Fruit fly (Drosophila melanogaster): ENCODE data around the gene Cpr72Ec.

Gene Cpr72Ec

DNA sequence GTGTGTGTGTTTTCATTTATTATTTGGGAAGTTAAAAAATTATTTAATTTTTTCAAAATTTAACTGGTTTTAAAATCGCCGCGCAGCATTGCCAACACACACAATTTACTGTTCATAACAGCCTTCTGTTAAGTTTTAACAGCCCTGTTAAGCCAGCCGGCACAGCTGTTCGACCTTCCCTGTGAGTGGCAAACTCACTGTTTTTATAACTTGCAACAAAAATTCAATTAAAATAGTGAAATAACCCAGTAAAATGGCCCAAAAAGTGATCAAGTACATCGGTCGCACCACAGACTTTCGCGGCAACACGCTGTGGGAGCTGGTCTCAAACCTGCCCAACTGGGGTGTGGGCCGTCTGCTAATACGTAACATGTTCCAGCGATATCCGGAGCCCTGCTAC lies 19.2 kb downstream of the Cpr72Ec start, which contains the start of gene mRpS34 (continued):
- TF ChIP-seq CG13287 (GFP tag; IDR thresholded peaks at IDR 0.05; ENCODE audit: partially characterized antibody), result peak; percentile 36
- TF ChIP-seq CG5953 (GFP tag; IDR thresholded peaks at IDR 0.05), result no peak
- TF ChIP-seq Tbp (GFP tag; optimal IDR thresholded peaks at IDR 0.05), result no peak
- TF ChIP-seq CG9727 (GFP tag; optimal IDR thresholded peaks at IDR 0.05), result no peak
- TF ChIP-seq E2f2 (GFP tag; IDR thresholded peaks at IDR 0.05), result peak; percentile 66
- no peak for TF ChIP-seq CG3065 (GFP tag; optimal IDR thresholded peaks at IDR 0.05)
- TF ChIP-seq chinmo (GFP tag; IDR thresholded peaks at IDR 0.05; ENCODE audit: partially characterized antibody), result 0 out of 4 replicates have a peak, but pooled peaks have one; percentile 27
- no peak for TF ChIP-seq Hr78 (GFP tag; optimal IDR thresholded peaks at IDR 0.05)
- no peak for TF ChIP-seq CG3726 (GFP tag; IDR thresholded peaks at IDR 0.05)
- TF ChIP-seq Xrp1 (GFP tag; IDR thresholded peaks at IDR 0.05), result no peak
- TF ChIP-seq Pdp1 (GFP tag; optimal IDR thresholded peaks at IDR 0.05), result peak in 1 of 2 experiments; percentile 85
- no peak for TF ChIP-seq CG2129 (GFP tag; IDR thresholded peaks at IDR 0.05; ENCODE audit: partially characterized antibody)
- TF ChIP-seq CG9797 (GFP tag; optimal IDR thresholded peaks at IDR 0.05), result no peak
- no peak for TF ChIP-seq onecut (GFP tag; IDR thresholded peaks at IDR 0.05)
- no peak for TF ChIP-seq CG7928 (GFP tag; optimal IDR thresholded peaks at IDR 0.05)
- TF ChIP-seq sna (GFP tag; IDR thresholded peaks at IDR 0.05; ENCODE audit: partially characterized antibody), result no peak
- TF ChIP-seq Side (GFP tag; optimal IDR thresholded peaks at IDR 0.05), result no peak
- no peak for TF ChIP-seq chn (GFP tag; optimal IDR thresholded peaks at IDR 0.05)
- TF ChIP-seq grau (tag; optimal IDR thresholded peaks at IDR 0.05), result no peak
- peak; percentile 66 for TF ChIP-seq Dp (GFP tag; optimal IDR thresholded peaks at IDR 0.05)
- no peak for TF ChIP-seq crc (GFP tag; optimal IDR thresholded peaks at IDR 0.05)
- TF ChIP-seq CG17186 (GFP tag; optimal IDR thresholded peaks at IDR 0.05), result no peak
- no peak for TF ChIP-seq CkIIα-i1 (GFP tag; IDR thresholded peaks at IDR 0.05)
- TF ChIP-seq tio (GFP tag; optimal IDR thresholded peaks at IDR 0.05), result no peak
- TF ChIP-seq eyg (GFP tag; optimal IDR thresholded peaks at IDR 0.05), result no peak
- peak; percentile 55 for TF ChIP-seq stwl (tag; optimal IDR thresholded peaks at IDR 0.05)
- no peak for TF ChIP-seq grn (GFP tag; optimal IDR thresholded peaks at IDR 0.05)
- TF ChIP-seq Opbp (GFP tag; IDR thresholded peaks at IDR 0.05; ENCODE audit: partially characterized antibody), result no peak
- TF ChIP-seq Sin3A (optimal IDR thresholded peaks at IDR 0.05), result no peak
- peak; percentile 89 for TF ChIP-seq Myb (GFP tag; optimal IDR thresholded peaks at IDR 0.05)
- TF ChIP-seq h (optimal IDR thresholded peaks at IDR 0.05), result no peak
- no peak for TF ChIP-seq Scr (GFP tag; IDR thresholded peaks at IDR 0.05; ENCODE audit: partially characterized antibody)
- TF ChIP-seq CG15011 (GFP tag; optimal IDR thresholded peaks at IDR 0.05), result no peak
- no peak for TF ChIP-seq Gug (GFP tag; IDR thresholded peaks at IDR 0.05)
- peak; percentile 74 for TF ChIP-seq MBD-R2 (GFP tag; IDR thresholded peaks at IDR 0.05)
- peak; percentile 63 for TF ChIP-seq trem (tag; optimal IDR thresholded peaks at IDR 0.05)
- TF ChIP-seq Lim3 (GFP tag; IDR thresholded peaks at IDR 0.05), result no peak
- no peak for TF ChIP-seq nau (GFP tag; optimal IDR thresholded peaks at IDR 0.05)
- peak; percentile 19; the same call in 1 of the 2 replicates for TF ChIP-seq bbx (GFP tag; IDR thresholded peaks at IDR 0.05; ENCODE audit: partially characterized antibody)
- peak; percentile 53; the same call in 1 of the 4 replicates for TF ChIP-seq Dll (GFP tag; IDR thresholded peaks at IDR 0.05; ENCODE audit: partially characterized antibody)

DNA sequence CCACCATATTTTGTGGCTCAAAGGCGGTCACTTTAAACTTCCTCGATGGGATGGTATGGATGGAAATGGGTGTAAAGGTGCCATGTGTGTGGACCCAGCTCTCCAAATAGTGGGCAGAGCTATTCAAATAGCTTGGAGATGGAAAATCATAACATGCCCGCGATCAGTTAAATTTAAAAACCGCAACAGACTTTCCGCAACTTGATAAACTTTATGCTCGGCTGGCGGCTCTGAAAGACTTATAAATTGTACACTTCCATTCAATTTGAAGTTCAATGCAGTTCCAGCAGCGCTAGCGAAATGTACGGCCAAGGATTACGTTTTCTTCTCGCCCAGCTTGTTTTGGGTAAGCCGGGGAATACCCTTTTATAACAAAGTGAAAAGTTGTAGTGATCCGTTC lies 21.1 kb downstream of the Cpr72Ec start, which contains the start of gene CG33257:
Gene CG33257 (plus strand): TSS at position 301 of the 400 bp plus-strand sequence.
- TF ChIP-seq twi (tag; optimal IDR thresholded peaks at IDR 0.05), result no peak
